Fruit fly (Drosophila melanogaster): ENCODE data around the gene CG43318.

Gene CG43318

DNA sequence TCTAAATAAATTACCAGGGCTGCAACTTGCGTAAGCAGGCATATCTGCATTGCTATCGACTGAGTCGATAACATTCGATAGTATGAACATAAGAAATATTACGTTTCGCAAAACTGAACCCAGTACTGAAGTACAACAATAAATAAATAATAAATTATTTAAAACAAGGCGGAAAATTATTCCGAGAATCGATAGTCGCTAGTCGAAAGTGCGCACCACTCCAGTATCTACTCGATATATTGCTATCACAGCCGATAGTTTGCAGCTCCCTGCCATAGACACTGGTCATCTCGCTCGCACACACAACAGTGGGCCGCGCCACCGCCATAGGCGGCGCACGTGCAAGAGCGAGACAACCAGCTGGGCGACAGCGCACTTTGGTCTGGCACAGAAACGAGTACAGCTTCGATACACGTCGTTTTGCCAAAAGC lies 39.8 kb downstream of the CG43318 start, which contains the start of gene nsl1 (continued):
- TF ChIP-seq Eip75B (GFP tag; optimal IDR thresholded peaks at IDR 0.05) (no peak), CG3032 (tag; optimal IDR thresholded peaks at IDR 0.05) (peak; percentile 43), CG32006 (GFP tag; optimal IDR thresholded peaks at IDR 0.05) (no peak), CG11762 (GFP tag; optimal IDR thresholded peaks at IDR 0.05; ENCODE audit: insufficient read depth) (no peak), vri (GFP tag; optimal IDR thresholded peaks at IDR 0.05) (peak; percentile 31), CG4318 (GFP tag; optimal IDR thresholded peaks at IDR 0.05) (no peak), CG8119 (GFP tag; IDR thresholded peaks at IDR 0.05) (0 out of 3 replicates have a peak, but pooled peaks have one; percentile 30), spab (GFP tag; optimal IDR thresholded peaks at IDR 0.05) (peak; percentile 3), Eip93F (GFP tag; optimal IDR thresholded peaks at IDR 0.05) (no peak), Hr39 (GFP tag; optimal IDR thresholded peaks at IDR 0.05) (no peak), Sox14 (GFP tag; optimal IDR thresholded peaks at IDR 0.05) (peak; percentile 60), dac (GFP tag; optimal IDR thresholded peaks at IDR 0.05) (no peak), CG1621 (tag; optimal IDR thresholded peaks at IDR 0.05) (peak; percentile 69), CG10631 (GFP tag; optimal IDR thresholded peaks at IDR 0.05) (no peak), CG6854 (GFP tag; optimal IDR thresholded peaks at IDR 0.05) (peak; percentile 25), CG34406 (GFP tag; optimal IDR thresholded peaks at IDR 0.05) (no peak), svp (GFP tag) (peak; percentile 60), pdm3 (GFP tag; optimal IDR thresholded peaks at IDR 0.05) (peak; percentile 45), Smox (GFP tag; optimal IDR thresholded peaks at IDR 0.05) (peak; percentile 27), CG6808 (GFP tag; optimal IDR thresholded peaks at IDR 0.05) (peak; percentile 43), CG16779 (tag; optimal IDR thresholded peaks at IDR 0.05) (peak; percentile 29), Hr38 (GFP tag; optimal IDR thresholded peaks at IDR 0.05) (no peak), CG7368 (GFP tag; optimal IDR thresholded peaks at IDR 0.05) (no peak)

DNA sequence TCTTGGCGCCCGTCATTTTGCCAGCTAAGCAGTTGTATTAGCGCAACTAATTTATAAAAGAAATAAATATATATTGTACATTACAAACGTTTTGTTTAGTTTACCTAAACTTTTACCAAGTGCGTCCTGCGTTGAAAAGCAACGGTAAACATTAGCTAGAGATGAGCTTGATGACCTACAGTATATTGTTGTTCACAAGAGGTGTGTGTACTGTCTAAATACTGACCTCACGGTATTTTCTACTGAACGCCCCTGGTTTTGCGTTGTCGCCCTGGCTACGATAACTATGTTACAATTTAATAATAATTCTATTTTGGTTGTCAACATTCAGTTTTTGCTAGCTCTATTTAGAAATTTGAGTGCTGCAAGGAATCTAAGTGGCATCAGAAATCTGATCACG lies 40.8 kb downstream of the CG43318 start, which contains the start of gene Acyp2:
TSS of gene Acyp2 (plus strand) at position 262 of the 400 bp plus-strand sequence.
- no peak for TF ChIP-seq CG8632 (GFP tag; optimal IDR thresholded peaks at IDR 0.05)
- TF ChIP-seq CG8319 (GFP tag; optimal IDR thresholded peaks at IDR 0.05) = no peak
- TF ChIP-seq Sox15 (GFP tag; optimal IDR thresholded peaks at IDR 0.05) = no peak
- no peak for TF ChIP-seq Eip75B (GFP tag; optimal IDR thresholded peaks at IDR 0.05)
- no peak for TF ChIP-seq CG10669 (GFP tag; optimal IDR thresholded peaks at IDR 0.05)
- TF ChIP-seq topi (GFP tag; optimal IDR thresholded peaks at IDR 0.05) = no peak
- no peak for TF ChIP-seq CG11762 (GFP tag; optimal IDR thresholded peaks at IDR 0.05; ENCODE audit: insufficient read depth)
- no peak for TF ChIP-seq Sox14 (GFP tag; optimal IDR thresholded peaks at IDR 0.05)
- TF ChIP-seq ss (GFP tag; optimal IDR thresholded peaks at IDR 0.05) = no peak
- peak; percentile 22 for TF ChIP-seq CG3919 (GFP tag; optimal IDR thresholded peaks at IDR 0.05)
- TF ChIP-seq CG6792 (GFP tag; optimal IDR thresholded peaks at IDR 0.05) = no peak
- no peak for TF ChIP-seq eg (GFP tag; IDR thresholded peaks at IDR 0.05)
- no peak for TF ChIP-seq Ets96B (tag; optimal IDR thresholded peaks at IDR 0.05)
- no peak for TF ChIP-seq CG34406 (GFP tag; optimal IDR thresholded peaks at IDR 0.05)
- TF ChIP-seq CG6276 (GFP tag; optimal IDR thresholded peaks at IDR 0.05) = no peak
- no peak for TF ChIP-seq CG6854 (GFP tag; optimal IDR thresholded peaks at IDR 0.05)
- no peak for TF ChIP-seq vri (GFP tag; optimal IDR thresholded peaks at IDR 0.05)
- TF ChIP-seq CG11294 (GFP tag; IDR thresholded peaks at IDR 0.05) = no peak
- TF ChIP-seq Eip93F (GFP tag; optimal IDR thresholded peaks at IDR 0.05) = no peak
- no peak for TF ChIP-seq Gug (GFP tag; IDR thresholded peaks at IDR 0.05)
- no peak for TF ChIP-seq Blimp-1 (GFP tag; optimal IDR thresholded peaks at IDR 0.05)
- TF ChIP-seq CG6808 (GFP tag; optimal IDR thresholded peaks at IDR 0.05) = no peak
- TF ChIP-seq Lpt (GFP tag; optimal IDR thresholded peaks at IDR 0.05) = no peak
- no peak for TF ChIP-seq svp (GFP tag)
- no peak for TF ChIP-seq CG4318 (GFP tag; optimal IDR thresholded peaks at IDR 0.05)
- TF ChIP-seq esn (GFP tag; optimal IDR thresholded peaks at IDR 0.05) = peak; percentile 26
- no peak for TF ChIP-seq fd59A (GFP tag; optimal IDR thresholded peaks at IDR 0.05)
- TF ChIP-seq CG7368 (GFP tag; optimal IDR thresholded peaks at IDR 0.05) = no peak
- TF ChIP-seq achi (GFP tag; optimal IDR thresholded peaks at IDR 0.05) = no peak
- no peak for TF ChIP-seq spab (GFP tag; optimal IDR thresholded peaks at IDR 0.05)
- TF ChIP-seq CG6163 (GFP tag; IDR thresholded peaks at IDR 0.05) = no peak; the same call in 2 of the 3 replicates
- peak; percentile 42 for TF ChIP-seq CG31627 (GFP tag; optimal IDR thresholded peaks at IDR 0.05)
- no peak for TF ChIP-seq CG8119 (GFP tag; IDR thresholded peaks at IDR 0.05)
- TF ChIP-seq lz (GFP tag; optimal IDR thresholded peaks at IDR 0.05) = peak; percentile 32
- TF ChIP-seq CG10631 (GFP tag; optimal IDR thresholded peaks at IDR 0.05) = no peak
- no peak for TF ChIP-seq CG3032 (tag; optimal IDR thresholded peaks at IDR 0.05)
- no peak for TF ChIP-seq CG1621 (tag; optimal IDR thresholded peaks at IDR 0.05)
- no peak for TF ChIP-seq CG9139 (GFP tag; optimal IDR thresholded peaks at IDR 0.05)
- peak; percentile 86 for TF ChIP-seq dsx (GFP tag; optimal IDR thresholded peaks at IDR 0.05; ENCODE audit: poor library complexity, severe bottlenecking)
- TF ChIP-seq Hr39 (GFP tag; optimal IDR thresholded peaks at IDR 0.05) = peak; percentile 45
- no peak for TF ChIP-seq Eip78C (GFP tag)
- no peak for TF ChIP-seq dac (GFP tag; optimal IDR thresholded peaks at IDR 0.05)
- TF ChIP-seq CG32006 (GFP tag; optimal IDR thresholded peaks at IDR 0.05) = no peak
